Worm (Caenorhabditis elegans) whole organism, late embryonic: Measurements from ENCODE around the gene srx-60.

Experiments used
- ama-1 ChIP-seq: fragments of 150-350 bp; optimal IDR thresholded peaks from 2 replicates; lab custom pipeline; 2014
- ceh-2 ChIP-seq: sonication (generic microtip); optimal IDR thresholded peaks from 2 replicates; lab custom pipeline; 2016; ENCODE audit warnings: missing genotype, missing genetic modification characterization, missing compliant biosample characterization
- ceh-31 ChIP-seq: sonication (generic microtip); optimal IDR thresholded peaks from 2 replicates; lab custom pipeline; 2016; ENCODE audit warnings: missing genetic modification characterization, missing compliant biosample characterization
- ceh-48 ChIP-seq: sonication (generic microtip); optimal IDR thresholded peaks from 2 replicates; lab custom pipeline; 2016; ENCODE audit warnings: missing genetic modification characterization, inconsistent platforms, missing compliant biosample characterization
- elt-2 ChIP-seq: sonication (generic microtip); optimal IDR thresholded peaks from 2 replicates; lab custom pipeline; 2016; ENCODE audit warnings: missing genetic modification reagents, missing genetic modification characterization, missing compliant biosample characterization
- elt-4 ChIP-seq: sonication (generic microtip); optimal IDR thresholded peaks from 2 replicates; lab custom pipeline; 2016; ENCODE audit warnings: missing genetic modification characterization, missing compliant biosample characterization
- pha-4 ChIP-seq: fragments of 150-350 bp; optimal IDR thresholded peaks from 2 replicates; lab custom pipeline; 2018; ENCODE audit warnings: missing biosample characterization, missing genetic modification reagents, missing genetic modification characterization
- pqm-1 ChIP-seq: sonication (generic microtip); optimal IDR thresholded peaks from 2 replicates; lab custom pipeline; 2016; ENCODE audit warnings: missing genetic modification characterization, missing compliant biosample characterization
- tbx-2 ChIP-seq: sonication (generic microtip); optimal IDR thresholded peaks from 2 replicates; lab custom pipeline; 2016; ENCODE audit warnings: missing genetic modification characterization, missing compliant biosample characterization

DNA sequence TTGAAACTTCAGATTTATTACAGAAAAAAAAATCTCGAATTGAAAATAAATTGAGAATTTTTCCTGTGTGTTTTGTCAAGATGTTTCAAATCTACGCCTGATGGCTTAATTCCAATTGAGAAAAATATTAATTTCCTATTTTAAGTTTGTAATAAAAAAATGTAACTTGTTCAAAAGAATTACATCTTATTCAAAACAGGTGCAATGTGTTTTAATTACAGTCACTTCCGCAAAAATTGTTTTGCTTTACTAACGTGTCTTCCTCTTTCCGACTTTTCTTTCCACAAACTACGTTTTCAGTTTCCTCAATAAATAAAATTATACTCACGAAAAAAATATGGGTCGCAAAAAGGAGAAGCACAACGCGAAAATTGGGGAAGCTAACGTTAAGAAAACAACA, 37.3 kb downstream of the srx-60 start, which contains the start of gene F25E5.16:
- TF ChIP-seq ceh-2 (tag; lab: Kevin White, UChicago) (no peak), elt-2 (tag; lab: Kevin White, UChicago) (no peak), pqm-1 (tag; lab: Kevin White, UChicago) (no peak), ceh-48 (tag; lab: Kevin White, UChicago) (no peak), pha-4 (tag; lab: Kevin White, UChicago) (no peak), elt-4 (tag; lab: Kevin White, UChicago) (no peak), ama-1 (no peak), tbx-2 (no peak), ceh-31 (tag; lab: Kevin White, UChicago) (no peak)
